Worm (Caenorhabditis elegans): ENCODE results near the gene nspg-7.2.

Gene nspg-7.2

ce11 chrIII:3281860-3282358, 23.7 kb upstream of the nspg-7.2 start, which contains the start of gene mfsd-8:
TSS of gene mfsd-8 (plus strand) at chrIII:3282308.
- TF ChIP-seq lin-26 (GFP tag; IDR thresholded peaks at IDR 0.05) (no peak), Y53G8AR.9 (GFP tag; conservative IDR thresholded peaks at IDR 0.05) (no peak), rec-8 (tag; optimal IDR thresholded peaks at IDR 0.05) (no peak), F23B12.7 (tag; optimal IDR thresholded peaks at IDR 0.05; ENCODE audit: insufficient read depth) (no peak), F52B5.7 (tag; optimal IDR thresholded peaks at IDR 0.05) (no peak), lag-1 (GFP tag; IDR thresholded peaks at IDR 0.05) (no peak), ets-4 (GFP tag; optimal IDR thresholded peaks at IDR 0.05) (peak; percentile 63), B0019.2 (GFP tag; conservative IDR thresholded peaks at IDR 0.05) (no peak), nhr-27 (tag; optimal IDR thresholded peaks at IDR 0.05) (no peak), attf-6 (GFP tag; IDR thresholded peaks at IDR 0.05) (no peak), T07F8.4 (tag; optimal IDR thresholded peaks at IDR 0.05) (no peak), nhr-80 (tag; optimal IDR thresholded peaks at IDR 0.05) (peak; percentile 88), C06A6.2 (GFP tag; conservative IDR thresholded peaks at IDR 0.05) (no peak)

- TF ChIP-seq ztf-22 (GFP tag; optimal IDR thresholded peaks at IDR 0.05) (no peak), nfya-2 (GFP tag; IDR thresholded peaks at IDR 0.05) (no peak), attf-5 (GFP tag; optimal IDR thresholded peaks at IDR 0.05) (peak; percentile 62), bed-1 (GFP tag; IDR thresholded peaks at IDR 0.05) (no peak), mcd-1 (GFP tag; IDR thresholded peaks at IDR 0.05) (peak; percentile 56), atf-7 (tag; optimal IDR thresholded peaks at IDR 0.05) (no peak), cebp-1 (GFP tag; IDR thresholded peaks at IDR 0.05) (no peak), cebp-1 (tag; optimal IDR thresholded peaks at IDR 0.05) (peak; percentile 69), attf-6 (GFP tag; IDR thresholded peaks at IDR 0.05) (no peak), lin-40 (tag; optimal IDR thresholded peaks at IDR 0.05) (peak; percentile 88), hlh-12 (tag; optimal IDR thresholded peaks at IDR 0.05) (no peak), C06A6.2 (GFP tag; conservative IDR thresholded peaks at IDR 0.05) (peak; percentile 77), F49E8.2 (tag; optimal IDR thresholded peaks at IDR 0.05; ENCODE audit: insufficient read depth) (no peak), ceh-40 (GFP tag; IDR thresholded peaks at IDR 0.05) (no peak), hmg-1.2 (GFP tag; IDR thresholded peaks at IDR 0.05) (peak; percentile 98), lin-35 (GFP tag; optimal IDR thresholded peaks at IDR 0.05) (peak in 1 of 3 experiments; percentile 56), cebp-2 (GFP tag; IDR thresholded peaks at IDR 0.05) (no peak), nfya-1 (tag; optimal IDR thresholded peaks at IDR 0.05; ENCODE audit: borderline replicate concordance, insufficient read depth) (no peak), dox-1 (GFP tag; IDR thresholded peaks at IDR 0.05) (no peak), lin-54 (GFP tag; optimal IDR thresholded peaks at IDR 0.05) (peak; percentile 50), hlh-26 (GFP tag; conservative IDR thresholded peaks at IDR 0.05) (no peak), ekl-4 (GFP tag; IDR thresholded peaks at IDR 0.05) (0 out of 2 replicates have a peak, but pooled peaks have one; percentile 59), K11D2.4 (GFP tag; IDR thresholded peaks at IDR 0.05) (peak; percentile 80), gei-17 (GFP tag; optimal IDR thresholded peaks at IDR 0.05) (peak; percentile 6), egrh-3 (GFP tag; IDR thresholded peaks at IDR 0.05) (peak; percentile 53), tlf-1 (GFP tag; optimal IDR thresholded peaks at IDR 0.05) (peak; percentile 0), lsl-1 (GFP tag; optimal IDR thresholded peaks at IDR 0.05) (no peak), K12H6.12 (tag; optimal IDR thresholded peaks at IDR 0.05) (peak; percentile 34), somi-1 (GFP tag; optimal IDR thresholded peaks at IDR 0.05) (peak; percentile 84), die-1 (tag; optimal IDR thresholded peaks at IDR 0.05) (no peak), nfyb-1 (GFP tag; IDR thresholded peaks at IDR 0.05) (no peak), lsy-27 (tag; optimal IDR thresholded peaks at IDR 0.05; ENCODE audit: borderline replicate concordance, insufficient read depth) (no peak), ceh-79 (tag; optimal IDR thresholded peaks at IDR 0.05) (no peak), nhr-80 (tag; optimal IDR thresholded peaks at IDR 0.05) (peak; percentile 14), tbp1 (GFP tag; optimal IDR thresholded peaks at IDR 0.05) (peak; percentile 43), ztf-26 (tag; optimal IDR thresholded peaks at IDR 0.05) (peak; percentile 91), B0336.3 (GFP tag; IDR thresholded peaks at IDR 0.05) (peak; percentile 46; the same call in 1 of the 2 replicates)
Observed at ce11 chrIII:3279304-3279703, 21.1 kb upstream of the nspg-7.2 start.
